Fruit fly (Drosophila melanogaster): ENCODE results near the gene Nmdmc.

The Nmdmc gene

dm6 chr3R:9053021-9053420 is 2.7 kb upstream of the Nmdmc start (continued):
- no peak for TF ChIP-seq pita (GFP tag; optimal IDR thresholded peaks at IDR 0.05)
- peak; percentile 42 for TF ChIP-seq CG4707 (GFP tag; optimal IDR thresholded peaks at IDR 0.05)
- no peak for TF ChIP-seq CG13287 (GFP tag; IDR thresholded peaks at IDR 0.05; ENCODE audit: partially characterized antibody)
- no peak for TF ChIP-seq dati (GFP tag; IDR thresholded peaks at IDR 0.05)
- no peak for TF ChIP-seq exex (tag; optimal IDR thresholded peaks at IDR 0.05)
- TF ChIP-seq HLHmδ (GFP tag; optimal IDR thresholded peaks at IDR 0.05): peak; percentile 92
- TF ChIP-seq CG18764 (GFP tag; optimal IDR thresholded peaks at IDR 0.05): no peak
- TF ChIP-seq Dll (GFP tag; IDR thresholded peaks at IDR 0.05; ENCODE audit: partially characterized antibody): no peak
- TF ChIP-seq lab (GFP tag; optimal IDR thresholded peaks at IDR 0.05): peak; percentile 89
- TF ChIP-seq jing (GFP tag; optimal IDR thresholded peaks at IDR 0.05): no peak
- TF ChIP-seq onecut (GFP tag; IDR thresholded peaks at IDR 0.05): peak; percentile 64
- TF ChIP-seq emc (GFP tag; optimal IDR thresholded peaks at IDR 0.05): no peak
- no peak for TF ChIP-seq CG12659 (GFP tag; optimal IDR thresholded peaks at IDR 0.05)
- peak; percentile 46 for TF ChIP-seq eyg (GFP tag; optimal IDR thresholded peaks at IDR 0.05)
- TF ChIP-seq chn (GFP tag; optimal IDR thresholded peaks at IDR 0.05): peak; percentile 73
- peak; percentile 49 for TF ChIP-seq CG17385 (GFP tag; optimal IDR thresholded peaks at IDR 0.05)
- TF ChIP-seq Side (GFP tag; optimal IDR thresholded peaks at IDR 0.05): peak; percentile 71
- no peak for TF ChIP-seq z (GFP tag; IDR thresholded peaks at IDR 0.05)
- TF ChIP-seq gce (GFP tag; IDR thresholded peaks at IDR 0.05): no peak
- TF ChIP-seq CG17186 (GFP tag; optimal IDR thresholded peaks at IDR 0.05): no peak
- TF ChIP-seq CG9932 (GFP tag; IDR thresholded peaks at IDR 0.05): no peak
- no peak for TF ChIP-seq gsb (GFP tag; IDR thresholded peaks at IDR 0.05)
- TF ChIP-seq CG6175 (GFP tag; IDR thresholded peaks at IDR 0.05): no peak
- no peak for TF ChIP-seq CG18476 (GFP tag; optimal IDR thresholded peaks at IDR 0.05)
- no peak for TF ChIP-seq GATAe (GFP tag; conservative IDR thresholded peaks at IDR 0.05)
- TF ChIP-seq gro (GFP tag; optimal IDR thresholded peaks at IDR 0.05): peak; percentile 73
- TF ChIP-seq cg (GFP tag; optimal IDR thresholded peaks at IDR 0.05): peak; percentile 81
- no peak for TF ChIP-seq Lim3 (GFP tag; IDR thresholded peaks at IDR 0.05)
- TF ChIP-seq Ssrp (tag; optimal IDR thresholded peaks at IDR 0.05): no peak
- TF ChIP-seq CG10147 (GFP tag; optimal IDR thresholded peaks at IDR 0.05): peak; percentile 21
- no peak for TF ChIP-seq prd (optimal IDR thresholded peaks at IDR 0.05)
- no peak for TF ChIP-seq prd (GFP tag; IDR thresholded peaks at IDR 0.05)
- peak; percentile 8 to 31 for TF ChIP-seq chif (GFP tag; optimal IDR thresholded peaks at IDR 0.05)
- TF ChIP-seq sens (GFP tag): peak; percentile 88
- no peak for TF ChIP-seq CG4820 (GFP tag; optimal IDR thresholded peaks at IDR 0.05)
- TF ChIP-seq CG4328 (GFP tag; optimal IDR thresholded peaks at IDR 0.05): peak; percentile 8
- TF ChIP-seq ken (GFP tag; IDR thresholded peaks at IDR 0.05): no peak
- TF ChIP-seq crol (GFP tag; IDR thresholded peaks at IDR 0.05): no peak
- TF ChIP-seq Fer3 (tag; optimal IDR thresholded peaks at IDR 0.05): peak; percentile 52
- peak; percentile 19 to 64 for TF ChIP-seq Hr51 (GFP tag; optimal IDR thresholded peaks at IDR 0.05)
- peak; percentile 81 for TF ChIP-seq CG13624 (GFP tag; optimal IDR thresholded peaks at IDR 0.05)
- peak; percentile 74 for TF ChIP-seq CrebB (tag; optimal IDR thresholded peaks at IDR 0.05)
- no peak for TF ChIP-seq CG31441 (GFP tag; IDR thresholded peaks at IDR 0.05)
- TF ChIP-seq bcd (GFP tag; optimal IDR thresholded peaks at IDR 0.05): no peak
- TF ChIP-seq CG1832 (GFP tag; optimal IDR thresholded peaks at IDR 0.05): no peak
- TF ChIP-seq Antp (GFP tag; optimal IDR thresholded peaks at IDR 0.05): peak; percentile 87
- peak; percentile 43 for TF ChIP-seq CG30403 (GFP tag; optimal IDR thresholded peaks at IDR 0.05)
- TF ChIP-seq org-1 (GFP tag; optimal IDR thresholded peaks at IDR 0.05): peak; percentile 28
- peak; percentile 20 for TF ChIP-seq CG1792 (GFP tag; optimal IDR thresholded peaks at IDR 0.05)
- TF ChIP-seq ttk (GFP tag; IDR thresholded peaks at IDR 0.05): no peak
- TF ChIP-seq CG3407 (GFP tag; optimal IDR thresholded peaks at IDR 0.05): no peak
- TF ChIP-seq crc (GFP tag; optimal IDR thresholded peaks at IDR 0.05): no peak

Data from whole organism, embryonic.